Worm (Caenorhabditis elegans) whole organism, midembryonic: ENCODE data around the gene F02E8.4.

ENCODE experiments used
- flt-1 ChIP-seq: fragments of 200-800 bp; sonication (Bioruptor generic); IDR thresholded peaks from 2 replicates; pipeline ENCODE4 v1.3.6; 2022; ENCODE audit warnings: missing genetic modification characterization, missing compliant biosample characterization
- ztf-23 ChIP-seq: fragments of 200-800 bp; sonication (Bioruptor generic); IDR thresholded peaks from 2 replicates; pipeline ENCODE4 v1.3.6; 2022; ENCODE audit warnings: missing genetic modification reagents, missing genetic modification characterization, missing compliant biosample characterization

ce11 chrX:4466218-4466617 lies 12.3 kb downstream of the F02E8.4 start, which contains the start of gene nmur-3:
- TF ChIP-seq flt-1 (GFP tag; lab: Robert Waterston, UW) (no peak), ztf-23 (no peak)
